Fruit fly (Drosophila melanogaster) whole organism, wandering third instar larva: ENCODE measurements around the gene Nf1.

Experiments used
- Hr78 ChIP-seq: fragments of >200 bp; optimal IDR thresholded peaks from 2 replicates; lab custom pipeline; 2017; ENCODE audit warnings: missing biosample characterization, missing genetic modification characterization
- Myc ChIP-seq: fragments of >200 bp; optimal IDR thresholded peaks from 2 replicates; lab custom pipeline; 2017
- dl ChIP-seq, 2 experiments: fragments of 175-275, 200-275 bp in 1 of 2; fragments of 200-275 bp in 1 of 2; sonication (Bioruptor generic); optimal IDR thresholded peaks; lab custom pipeline; 2018; ENCODE audit warnings: mild to moderate bottlenecking in 2 of 2, missing biosample characterization in 2 of 2, missing genetic modification characterization in 2 of 2, moderate library complexity in 2 of 2; ENCODE audit not compliant: partially characterized antibody in 2 of 2, insufficient read depth in 1 of 2
- fru ChIP-seq: fragments of 200-800 bp; sonication (Bioruptor generic); optimal IDR thresholded peaks from 3 replicates; lab custom pipeline; 2016; ENCODE audit warnings: missing biosample characterization, mild to moderate bottlenecking, missing genetic modification characterization
- psq ChIP-seq: fragments of 200-800 bp; sonication (Bioruptor generic); optimal IDR thresholded peaks from 3 replicates; lab custom pipeline; 2017; ENCODE audit warnings: missing biosample characterization, mild to moderate bottlenecking, missing genetic modification characterization, moderate library complexity
- rgr ChIP-seq: fragments of 200-800 bp; sonication (Bioruptor generic); optimal IDR thresholded peaks from 3 replicates; lab custom pipeline; 2016; ENCODE audit warnings: missing biosample characterization, mild to moderate bottlenecking, missing genetic modification characterization

DNA sequence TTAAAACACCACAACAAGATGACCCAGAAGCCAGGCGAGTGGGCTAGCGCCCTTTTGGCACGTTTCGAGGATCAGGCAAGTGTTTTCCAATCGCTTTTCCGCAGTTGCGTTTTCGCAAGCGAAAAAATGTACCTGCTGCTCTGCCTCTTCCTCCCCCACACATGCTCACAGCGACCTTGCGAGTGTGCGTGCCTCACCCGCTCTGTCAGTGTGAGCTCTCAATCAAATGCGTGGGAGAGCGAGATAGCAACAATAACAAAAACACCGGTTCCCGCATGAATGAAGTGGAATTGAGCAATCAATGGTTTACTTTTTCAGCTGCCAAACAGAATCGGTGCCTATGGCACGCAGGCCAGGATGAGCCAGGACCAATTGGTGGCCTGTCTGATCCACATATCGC is 461 bp downstream of the Nf1 start:
- TF ChIP-seq Myc (lab: Kevin White, UChicago) (no peak), dl (GFP tag; optimal IDR thresholded peaks at IDR 0.05; lab: Kevin White, UChicago; ENCODE audit: insufficient read depth in 1 of 2, partially characterized antibody in 2 of 2) (no peak), Hr78 (GFP tag; lab: Kevin White, UChicago) (no peak), fru (no peak), rgr (no peak), psq (GFP tag; lab: Kevin White, UChicago) (no peak)
